Fruit fly (Drosophila melanogaster): ENCODE results near the gene CG5391.

DNA sequence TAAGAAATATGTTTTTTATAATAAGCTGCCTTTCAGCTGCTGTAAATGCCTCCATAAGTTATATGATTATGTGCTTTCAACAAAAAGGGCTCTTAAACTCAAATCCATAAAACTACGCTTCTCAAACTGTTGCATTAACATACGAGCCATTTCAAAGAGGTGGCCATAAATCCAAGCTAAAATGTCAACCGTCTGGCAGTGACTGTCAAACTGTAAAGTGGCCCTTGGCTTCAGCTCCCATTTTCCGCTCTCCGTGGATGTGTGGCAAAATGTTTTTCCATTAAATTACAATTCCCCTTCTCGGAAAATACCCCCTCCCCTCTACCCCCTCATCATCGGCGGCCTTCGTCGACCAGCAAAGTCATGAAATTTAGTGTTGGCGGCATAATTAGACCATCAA is 8.8 kb upstream of the CG5391 start:
- TF ChIP-seq Sin3A (optimal IDR thresholded peaks at IDR 0.05) (no peak), ttk (optimal IDR thresholded peaks at IDR 0.05) (no peak), psq (optimal IDR thresholded peaks at IDR 0.05) (no peak)
